Fruit fly (Drosophila melanogaster) whole organism, embryonic: Measurements from ENCODE around the gene Acp63F.

ENCODE experiments used
- ATbp ChIP-seq: fragments of 200-800 bp; sonication (Bioruptor generic); optimal IDR thresholded peaks from 2 replicates; lab custom pipeline; 2017; ENCODE audit warnings: missing biosample characterization, mild to moderate bottlenecking, missing genetic modification characterization, missing genetic modification reagents
- Abd-B ChIP-seq: fragments of 200-800 bp; sonication (Bioruptor generic); optimal IDR thresholded peaks from 2 replicates; lab custom pipeline; 2018; ENCODE audit warnings: missing biosample characterization, mild to moderate bottlenecking, missing genetic modification characterization, moderate library complexity
- Awh ChIP-seq: fragments of 200-800 bp; sonication (Bioruptor generic); IDR thresholded peaks from 2 replicates; pipeline ENCODE4, ENCODE4 v1.3.6; 2022; ENCODE audit warnings: missing biosample characterization, missing genetic modification characterization
- CG10267 ChIP-seq: fragments of 200-800 bp; sonication (Bioruptor generic); optimal IDR thresholded peaks from 2 replicates; lab custom pipeline; 2018; ENCODE audit warnings: missing biosample characterization, mild to moderate bottlenecking, missing genetic modification characterization, moderate library complexity
- CG10543 ChIP-seq: fragments of 200-800 bp; sonication (Bioruptor generic); optimal IDR thresholded peaks from 3 replicates; lab custom pipeline; 2017; ENCODE audit warnings: missing biosample characterization, mild to moderate bottlenecking, missing genetic modification characterization, moderate library complexity
- CG10979 ChIP-seq: fragments of 200-800 bp; sonication (Bioruptor generic); optimal IDR thresholded peaks from 2 replicates; lab custom pipeline; 2018; ENCODE audit warnings: missing biosample characterization, mild to moderate bottlenecking, missing genetic modification characterization, moderate library complexity
- CG11560 ChIP-seq: fragments of 200-800 bp; sonication (Bioruptor generic); IDR thresholded peaks from 3 replicates; pipeline ENCODE4 v1.3.6; 2022; ENCODE audit warnings: missing biosample characterization, missing genetic modification characterization
- CG12391 ChIP-seq: fragments of 200-800 bp; sonication (Bioruptor generic); optimal IDR thresholded peaks from 3 replicates; lab custom pipeline; 2018; ENCODE audit warnings: missing biosample characterization, mild to moderate bottlenecking, missing genetic modification characterization, moderate library complexity
- CG12659 ChIP-seq: fragments of 200-800 bp; sonication (Bioruptor generic); optimal IDR thresholded peaks from 3 replicates; lab custom pipeline; 2017; ENCODE audit warnings: mild to moderate bottlenecking, missing biosample characterization, missing genetic modification reagents, missing genetic modification characterization
- CG14710 ChIP-seq: fragments of 200-800 bp; sonication (Bioruptor generic); optimal IDR thresholded peaks from 3 replicates; lab custom pipeline; 2019; ENCODE audit warnings: missing biosample characterization, mild to moderate bottlenecking, missing genetic modification characterization, moderate library complexity
- CG1647 ChIP-seq: fragments of 200-800 bp; sonication (Bioruptor generic); optimal IDR thresholded peaks from 3 replicates; lab custom pipeline; 2016; ENCODE audit warnings: missing biosample characterization, missing genetic modification characterization
- CG17328 ChIP-seq: fragments of 200-800 bp; sonication (Bioruptor generic); IDR thresholded peaks from 2 replicates; pipeline ENCODE4 v1.3.6; 2022; ENCODE audit warnings: missing biosample characterization, missing genetic modification characterization
- CG17829 ChIP-seq: fragments of 200-800 bp; optimal IDR thresholded peaks from 2 replicates; lab custom pipeline; 2019; ENCODE audit warnings: missing biosample characterization, mild to moderate bottlenecking, missing genetic modification characterization, moderate library complexity
- CG2712 ChIP-seq: fragments of 200-800 bp; optimal IDR thresholded peaks from 3 replicates; lab custom pipeline; 2019; ENCODE audit warnings: missing biosample characterization, mild to moderate bottlenecking, missing genetic modification characterization, moderate library complexity
- CG33557 ChIP-seq: fragments of 200-800 bp; sonication (Bioruptor generic); optimal IDR thresholded peaks from 2 replicates; lab custom pipeline; 2019; ENCODE audit warnings: missing biosample characterization, mild to moderate bottlenecking, missing genetic modification characterization, moderate library complexity
- CG34422 ChIP-seq: fragments of 200-800 bp; sonication (Bioruptor generic); IDR thresholded peaks from 3 replicates; pipeline ENCODE4 v1.3.6; 2022; ENCODE audit warnings: missing biosample characterization, missing genetic modification characterization
- CG8290 ChIP-seq, 3 experiments: fragments of 200-800 bp; sonication (Bioruptor generic); optimal IDR thresholded peaks; 2 replicates each; lab custom pipeline; 2016 to 2019; ENCODE audit warnings: missing biosample characterization in 3 of 3, missing genetic modification characterization in 3 of 3, mild to moderate bottlenecking in 2 of 3, moderate library complexity in 1 of 3
- CG8765 ChIP-seq: fragments of 200-800 bp; sonication (Bioruptor generic); IDR thresholded peaks from 2 replicates; pipeline ENCODE4 v1.3.6; 2022; ENCODE audit warnings: missing biosample characterization, missing genetic modification characterization
- CG9437 ChIP-seq: fragments of 200-800 bp; sonication (Bioruptor generic); optimal IDR thresholded peaks from 2 replicates; lab custom pipeline; 2018; ENCODE audit warnings: missing biosample characterization, mild to moderate bottlenecking, missing genetic modification characterization
- CG9727 ChIP-seq: fragments of 200-800 bp; sonication (Bioruptor generic); optimal IDR thresholded peaks from 3 replicates; lab custom pipeline; 2017; ENCODE audit warnings: missing biosample characterization, mild to moderate bottlenecking, missing genetic modification characterization
- Chrac-16 ChIP-seq: fragments of 200-800 bp; sonication (Bioruptor generic); optimal IDR thresholded peaks from 3 replicates; lab custom pipeline; 2016; ENCODE audit warnings: missing biosample characterization, missing genetic modification characterization
- Elba2 ChIP-seq: fragments of 200-800 bp; sonication (Bioruptor generic); optimal IDR thresholded peaks from 3 replicates; lab custom pipeline; 2016; ENCODE audit warnings: missing biosample characterization, missing genetic modification characterization
- Med ChIP-seq: fragments of 200-800 bp; sonication (Bioruptor generic); peaks from one replicate; lab custom pipeline; 2016; ENCODE audit warnings: missing biosample characterization, missing genetic modification characterization, mild to moderate bottlenecking, inconsistent platforms, moderate library complexity
- Stat92E ChIP-seq, 3 experiments: fragments of >200 bp in 2 of 3; fragments of 200-800 bp in 1 of 3; sonication (Bioruptor generic) in 1 of 3; optimal IDR thresholded peaks; 2 replicates each; lab custom pipeline; 2017 to 2019; ENCODE audit warnings: missing biosample characterization in 3 of 3, missing genetic modification characterization in 3 of 3, mild to moderate bottlenecking in 1 of 3, moderate library complexity in 1 of 3
- bbx ChIP-seq: fragments of 200-800 bp; sonication (Bioruptor generic); IDR thresholded peaks from 2 replicates; pipeline ENCODE4 v1.3.6; 2022; ENCODE audit warnings: missing biosample characterization, missing genetic modification characterization; ENCODE audit not compliant: partially characterized antibody
- cad ChIP-seq: fragments of >200 bp; optimal IDR thresholded peaks from 2 replicates; lab custom pipeline; 2017; ENCODE audit warnings: missing biosample characterization, missing genetic modification characterization
- chif ChIP-seq, 2 experiments: fragments of 200-800 bp; sonication (Bioruptor generic); optimal IDR thresholded peaks; 3 replicates each; lab custom pipeline; 2016; ENCODE audit warnings: missing biosample characterization in 2 of 2, missing genetic modification characterization in 2 of 2
- chn ChIP-seq: fragments of 200-800 bp; sonication (Bioruptor generic); optimal IDR thresholded peaks from 2 replicates; lab custom pipeline; 2016; ENCODE audit warnings: missing biosample characterization, missing genetic modification characterization
- corto ChIP-seq: fragments of 200-800 bp; sonication (Bioruptor generic); optimal IDR thresholded peaks from 2 replicates; lab custom pipeline; 2016; ENCODE audit warnings: missing biosample characterization, mild to moderate bottlenecking, missing genetic modification characterization, moderate library complexity
- dmrt11E ChIP-seq: fragments of 200-800 bp; sonication (Bioruptor generic); optimal IDR thresholded peaks from 3 replicates; lab custom pipeline; 2018; ENCODE audit warnings: missing biosample characterization, mild to moderate bottlenecking, missing genetic modification characterization, moderate library complexity
- ems ChIP-seq: fragments of 200-800 bp; sonication (Bioruptor generic); optimal IDR thresholded peaks from 3 replicates; lab custom pipeline; 2016; ENCODE audit warnings: missing biosample characterization, missing genetic modification characterization
- fd3F ChIP-seq: fragments of 200-800 bp; sonication (Bioruptor generic); optimal IDR thresholded peaks from 2 replicates; lab custom pipeline; 2018; ENCODE audit warnings: missing biosample characterization, mild to moderate bottlenecking, missing genetic modification characterization, moderate library complexity
- grau ChIP-seq: fragments of 200-800 bp; optimal IDR thresholded peaks from 3 replicates; lab custom pipeline; 2019; ENCODE audit warnings: missing biosample characterization, mild to moderate bottlenecking, missing genetic modification characterization, moderate library complexity
- grn ChIP-seq: fragments of 200-800 bp; sonication (Bioruptor generic); optimal IDR thresholded peaks from 3 replicates; lab custom pipeline; 2017; ENCODE audit warnings: missing biosample characterization, missing genetic modification characterization
- gsb-n ChIP-seq: fragments of 200-800 bp; sonication (Bioruptor generic); optimal IDR thresholded peaks from 3 replicates; lab custom pipeline; 2018; ENCODE audit warnings: missing biosample characterization, mild to moderate bottlenecking, missing genetic modification characterization
- hth ChIP-seq: fragments of >200 bp; optimal IDR thresholded peaks from 2 replicates; lab custom pipeline; 2017; ENCODE audit warnings: inconsistent platforms
- lola ChIP-seq, 3 experiments: fragments of >200 bp in 2 of 3; fragments of 200-800 bp in 1 of 3; sonication (Bioruptor generic) in 1 of 3; optimal IDR thresholded peaks; 2 replicates each; lab custom pipeline; 2017 to 2019; ENCODE audit warnings: missing biosample characterization in 3 of 3, missing genetic modification characterization in 3 of 3, mild to moderate bottlenecking in 1 of 3, moderate library complexity in 1 of 3
- phol ChIP-seq: fragments of 200-800 bp; sonication (Bioruptor generic); optimal IDR thresholded peaks from 3 replicates; lab custom pipeline; 2018; ENCODE audit warnings: missing biosample characterization, mild to moderate bottlenecking, missing genetic modification characterization, moderate library complexity
- prd ChIP-seq, 3 experiments: fragments of >200 bp in 2 of 3; fragments of 200-800 bp in 1 of 3; sonication (Bioruptor generic) in 1 of 3; optimal IDR thresholded peaks in 2 of 3; IDR thresholded peaks in 1 of 3; 2 replicates in 2 of 3; 3 replicates in 1 of 3; pipeline versions ENCODE4 v1.3.6 to Lab custom; 2017 to 2022; ENCODE audit warnings: missing biosample characterization in 1 of 3, missing genetic modification characterization in 1 of 3
- pros ChIP-seq: fragments of 200-800 bp; sonication (Bioruptor generic); optimal IDR thresholded peaks from 3 replicates; lab custom pipeline; 2019; ENCODE audit warnings: missing biosample characterization, mild to moderate bottlenecking, missing genetic modification characterization, moderate library complexity
- row ChIP-seq: fragments of 200-800 bp; sonication (Bioruptor generic); IDR thresholded peaks from 3 replicates; pipeline ENCODE4 v1.3.6; 2022; ENCODE audit warnings: missing biosample characterization, missing genetic modification characterization
- sens ChIP-seq: fragments of 200-800 bp; sonication (Bioruptor generic); peaks from one replicate; lab custom pipeline; 2016; ENCODE audit warnings: missing biosample characterization, missing genetic modification characterization
- slou ChIP-seq: fragments of 200-800 bp; sonication (Bioruptor generic); optimal IDR thresholded peaks from 3 replicates; lab custom pipeline; 2016; ENCODE audit warnings: missing biosample characterization, missing genetic modification characterization
- sna ChIP-seq: fragments of 200-800 bp; sonication (Bioruptor generic); IDR thresholded peaks from 2 replicates; pipeline ENCODE4 v1.3.6; 2022; ENCODE audit warnings: missing biosample characterization, missing genetic modification characterization; ENCODE audit not compliant: partially characterized antibody
- sug ChIP-seq: fragments of 200-800 bp; optimal IDR thresholded peaks from 2 replicates; lab custom pipeline; 2019; ENCODE audit warnings: missing biosample characterization, mild to moderate bottlenecking, missing genetic modification characterization, moderate library complexity

The Acp63F gene

DNA sequence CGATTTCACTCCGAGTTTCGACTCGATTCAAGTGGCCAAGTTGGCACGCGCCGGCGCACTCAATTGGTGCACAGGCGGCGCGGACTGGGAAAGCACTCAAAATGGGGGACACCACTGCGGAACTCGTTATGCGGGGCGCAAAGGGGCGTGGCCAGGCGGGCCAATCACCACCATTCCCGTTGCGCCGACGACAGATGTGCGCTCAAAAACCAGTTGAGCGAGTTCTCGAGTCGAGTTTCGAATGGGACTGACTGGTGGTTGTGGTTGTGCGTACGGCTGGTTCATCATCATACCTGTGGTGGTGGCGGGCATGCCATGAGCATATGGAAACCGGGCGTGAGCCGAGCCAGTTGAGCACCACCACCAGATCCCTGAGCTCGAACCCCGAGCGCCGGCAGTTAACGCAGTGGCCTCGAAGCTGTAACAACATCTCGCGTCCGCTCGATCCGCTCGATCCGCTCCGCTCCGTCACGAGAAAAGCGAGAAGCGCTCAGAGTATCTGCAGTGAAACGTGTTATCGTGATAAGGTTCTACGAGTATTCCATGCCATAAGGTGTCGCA lies 29.7 kb upstream of the Acp63F start, which contains the start of gene Awh (continued):
- TF ChIP-seq Abd-B (no peak), phol (tag; lab: Kevin White, UChicago) (no peak), slou (GFP tag; lab: Kevin White, UChicago) (no peak), sna (GFP tag; lab: Robert Waterston, UW) (peak; percentile 50), ATbp (GFP tag; lab: Kevin White, UChicago) (no peak), CG11560 (no peak), CG8290 (GFP tag; optimal IDR thresholded peaks at IDR 0.05; lab: Kevin White, UChicago) (no peak), CG8290 (tag; optimal IDR thresholded peaks at IDR 0.05; lab: Kevin White, UChicago) (no peak), CG14710 (tag; lab: Kevin White, UChicago) (no peak), cad (GFP tag; lab: Kevin White, UChicago) (no peak), Elba2 (GFP tag; lab: Kevin White, UChicago) (no peak), ems (GFP tag; lab: Kevin White, UChicago) (no peak), CG10543 (GFP tag; lab: Kevin White, UChicago) (peak; percentile 3)

DNA sequence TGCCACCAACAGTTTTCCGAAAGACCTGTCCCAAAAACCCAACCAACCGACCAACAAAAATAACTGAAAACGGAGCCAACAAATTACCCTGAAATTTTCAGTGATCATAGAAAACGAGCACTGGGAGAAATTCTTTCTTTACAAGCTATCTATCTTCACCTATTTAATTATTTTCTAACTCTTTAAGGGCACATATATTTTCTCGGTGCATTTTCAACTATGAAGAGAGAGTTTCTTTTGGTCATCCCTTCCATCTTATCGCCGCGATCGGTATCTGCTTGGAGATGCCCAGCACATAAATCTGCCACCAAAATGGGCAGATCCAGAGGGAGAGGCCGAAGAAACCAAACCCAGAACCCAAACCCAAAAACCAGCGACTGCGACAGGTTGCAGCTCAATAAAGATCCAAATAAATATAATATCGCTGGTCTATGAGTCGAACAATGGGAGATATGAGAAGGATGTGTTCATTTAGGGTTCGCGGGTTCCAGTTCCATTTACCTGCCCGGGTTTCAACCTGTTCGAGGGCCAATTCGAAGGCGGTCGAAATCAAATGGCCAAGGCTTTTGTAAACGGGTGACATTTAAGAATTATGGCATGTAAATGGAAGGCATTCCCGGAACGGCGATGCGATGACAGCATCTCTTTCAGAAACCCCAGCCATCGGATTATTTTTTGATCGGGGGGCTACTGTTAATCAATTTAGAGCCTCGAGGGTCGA lies 27.0 kb upstream of the Acp63F start:
- TF ChIP-seq gsb-n (tag; lab: Kevin White, UChicago) = peak; percentile 26
- peak; percentile 40 for TF ChIP-seq CG9727 (GFP tag; lab: Kevin White, UChicago)
- TF ChIP-seq CG10267 (tag; lab: Kevin White, UChicago) = peak; percentile 24
- TF ChIP-seq sug (tag; lab: Kevin White, UChicago) = no peak
- TF ChIP-seq chif (GFP tag; optimal IDR thresholded peaks at IDR 0.05; lab: Kevin White, UChicago) = peak in 1 of 2 experiments; percentile 44
- peak; percentile 40; the same call in 1 of the 2 replicates for TF ChIP-seq Awh (GFP tag; lab: Robert Waterston, UW)
- TF ChIP-seq pros (GFP tag; lab: Kevin White, UChicago) = peak; percentile 39
- TF ChIP-seq grn (GFP tag; lab: Kevin White, UChicago) = peak; percentile 97
- peak in 1 of 3 experiments; percentile 74 for TF ChIP-seq Stat92E (GFP tag; optimal IDR thresholded peaks at IDR 0.05; lab: Kevin White, UChicago)
- TF ChIP-seq chn (GFP tag; lab: Kevin White, UChicago) = peak; percentile 35
- peak; percentile 48 for TF ChIP-seq CG33557
- TF ChIP-seq sens = peak; percentile 89
- TF ChIP-seq fd3F (GFP tag; lab: Kevin White, UChicago) = no peak
- TF ChIP-seq CG17829 = peak; percentile 39
- TF ChIP-seq CG9437 (GFP tag; lab: Kevin White, UChicago) = no peak
- TF ChIP-seq CG14710 (tag; lab: Kevin White, UChicago) = peak; percentile 8
- no peak for TF ChIP-seq grau
- peak in 1 of 3 experiments; percentile 48 for TF ChIP-seq lola (GFP tag; optimal IDR thresholded peaks at IDR 0.05; lab: Kevin White, UChicago)
- no peak for TF ChIP-seq CG1647
- no peak for TF ChIP-seq prd (optimal IDR thresholded peaks at IDR 0.05; lab: Kevin White, UChicago)
- TF ChIP-seq prd (GFP tag; IDR thresholded peaks at IDR 0.05; lab: Robert Waterston, UW) = peak; percentile 38; the same call in 2 of the 3 replicates
- TF ChIP-seq CG17328 = 0 out of 2 replicates have a peak, but pooled peaks have one; percentile 18
- TF ChIP-seq CG12391 (tag; lab: Kevin White, UChicago) = peak; percentile 10
- TF ChIP-seq CG34422 (GFP tag; lab: Robert Waterston, UW) = 0 out of 3 replicates have a peak, but pooled peaks have one; percentile 11
- TF ChIP-seq corto (GFP tag; lab: Kevin White, UChicago) = no peak
- TF ChIP-seq CG2712 (tag; lab: Kevin White, UChicago) = peak; percentile 46
- peak; percentile 39 for TF ChIP-seq CG10979
- TF ChIP-seq row (GFP tag; lab: Robert Waterston, UW) = peak; percentile 55; the same call in 2 of the 3 replicates
- peak; percentile 64 for TF ChIP-seq hth
- TF ChIP-seq Med (GFP tag; lab: Kevin White, UChicago) = peak; percentile 41
- TF ChIP-seq Chrac-16 (GFP tag; lab: Kevin White, UChicago) = peak; percentile 39
- peak; percentile 60 for TF ChIP-seq dmrt11E (tag; lab: Kevin White, UChicago)
- TF ChIP-seq CG12659 (GFP tag; lab: Kevin White, UChicago) = no peak
- no peak for TF ChIP-seq bbx (GFP tag; lab: Robert Waterston, UW)
- TF ChIP-seq CG8765 (GFP tag; lab: Robert Waterston, UW) = peak; percentile 44; the same call in 1 of the 2 replicates
